Worm (Caenorhabditis elegans) whole organism, L2 larva: ENCODE data around the gene jbts-14.
A peak's percentile ranks its signal among the peaks of the same experiment; 100 is the strongest.

Experiments used
- C34F6.9 ChIP-seq: fragments of 150-350 bp; optimal IDR thresholded peaks from 2 replicates; lab custom pipeline; 2014; ENCODE audit warnings: missing biosample characterization, missing genetic modification characterization
- F13H6.1 ChIP-seq: sonication (generic microtip); optimal IDR thresholded peaks from 2 replicates; lab custom pipeline; 2016; ENCODE audit warnings: missing genetic modification characterization, missing compliant biosample characterization
- R02D3.7 ChIP-seq: fragments of 150-350 bp; optimal IDR thresholded peaks from 2 replicates; lab custom pipeline; 2014; ENCODE audit warnings: missing biosample characterization, missing genetic modification characterization
- Y55F3AM.14 ChIP-seq: fragments of 200-800 bp; sonication (Bioruptor generic); optimal IDR thresholded peaks from 2 replicates; lab custom pipeline; 2018; ENCODE audit warnings: mild to moderate bottlenecking, missing genetic modification characterization, missing compliant biosample characterization
- alr-1 ChIP-seq: fragments of 150-350 bp; optimal IDR thresholded peaks from 2 replicates; lab custom pipeline; 2014; ENCODE audit warnings: missing biosample characterization, missing genetic modification characterization
- aly-2 ChIP-seq: fragments of 150-350 bp; optimal IDR thresholded peaks from 2 replicates; lab custom pipeline; 2014; ENCODE audit warnings: missing biosample characterization, missing genetic modification characterization
- ama-1 ChIP-seq: fragments of 150-350 bp; optimal IDR thresholded peaks from 2 replicates; lab custom pipeline; 2018; ENCODE audit warnings: inconsistent platforms
- blmp-1 ChIP-seq: sonication (generic microtip); optimal IDR thresholded peaks from 2 replicates; lab custom pipeline; 2017; ENCODE audit warnings: missing genetic modification characterization, mild to moderate bottlenecking, missing compliant biosample characterization, antibody characterized with exemption, moderate library complexity; ENCODE audit not compliant: insufficient read depth
- ceh-16 ChIP-seq: fragments of 150-350 bp; optimal IDR thresholded peaks from 2 replicates; lab custom pipeline; 2014; ENCODE audit warnings: missing biosample characterization, missing genetic modification characterization
- ceh-82 ChIP-seq: fragments of 150-350 bp; optimal IDR thresholded peaks from 2 replicates; lab custom pipeline; 2014; ENCODE audit warnings: missing biosample characterization, missing genetic modification characterization
- crh-2 ChIP-seq: sonication (generic microtip); optimal IDR thresholded peaks from 2 replicates; lab custom pipeline; 2017; ENCODE audit warnings: missing biosample characterization, missing genetic modification characterization
- dmd-4 ChIP-seq: sonication (generic microtip); optimal IDR thresholded peaks from 2 replicates; lab custom pipeline; 2017; ENCODE audit warnings: missing biosample characterization, missing genetic modification characterization
- egl-27 ChIP-seq: sonication (generic microtip); optimal IDR thresholded peaks from 3 replicates; lab custom pipeline; 2017; ENCODE audit warnings: missing biosample characterization, missing genetic modification reagents, missing genetic modification characterization
- elt-3 ChIP-seq: sonication (generic microtip); optimal IDR thresholded peaks from 2 replicates; lab custom pipeline; 2017; ENCODE audit warnings: missing biosample characterization, missing genetic modification characterization
- fos-1 ChIP-seq: fragments of 150-350 bp; optimal IDR thresholded peaks from 2 replicates; lab custom pipeline; 2014; ENCODE audit warnings: missing biosample characterization, missing genetic modification characterization
- gmeb-1 ChIP-seq: fragments of 150-350 bp; optimal IDR thresholded peaks from 2 replicates; lab custom pipeline; 2014; ENCODE audit warnings: missing biosample characterization, missing genetic modification characterization
- lin-11 ChIP-seq: fragments of 150-350 bp; sonication (generic microtip); optimal IDR thresholded peaks from 2 replicates; lab custom pipeline; 2014; ENCODE audit warnings: missing biosample characterization, missing genetic modification characterization, inconsistent platforms, mixed read lengths
- lin-13 ChIP-seq: fragments of 150-350 bp; optimal IDR thresholded peaks from 2 replicates; lab custom pipeline; 2014; ENCODE audit warnings: missing biosample characterization, missing genetic modification reagents, missing genetic modification characterization
- lin-39 ChIP-seq: fragments of 150-350 bp; optimal IDR thresholded peaks from 2 replicates; lab custom pipeline; 2014; ENCODE audit warnings: missing biosample characterization, missing genetic modification reagents, missing genetic modification characterization
- lsy-2 ChIP-seq, 2 experiments: fragments of 150-350 bp in 1 of 2; sonication (generic microtip) in 1 of 2; optimal IDR thresholded peaks; 2 replicates each; lab custom pipeline; 2014 to 2017; ENCODE audit warnings: missing biosample characterization in 2 of 2, missing genetic modification characterization in 2 of 2
- mab-5 ChIP-seq: fragments of 150-350 bp; optimal IDR thresholded peaks from 2 replicates; lab custom pipeline; 2014; ENCODE audit warnings: missing biosample characterization, missing genetic modification characterization
- mbf-1 ChIP-seq: sonication (generic microtip); optimal IDR thresholded peaks from 2 replicates; lab custom pipeline; 2017; ENCODE audit warnings: missing biosample characterization, missing genetic modification characterization
- mdl-1 ChIP-seq, 2 experiments: fragments of 150-350 bp in 1 of 2; sonication (generic microtip) in 1 of 2; optimal IDR thresholded peaks; 2 replicates each; lab custom pipeline; 2017; ENCODE audit warnings: missing biosample characterization in 2 of 2, missing genetic modification characterization in 2 of 2
- nhr-10 ChIP-seq: sonication (generic microtip); optimal IDR thresholded peaks from 2 replicates; lab custom pipeline; 2017; ENCODE audit warnings: missing biosample characterization, missing genetic modification characterization
- nhr-11 ChIP-seq: fragments of 150-350 bp; optimal IDR thresholded peaks from 2 replicates; lab custom pipeline; 2014; ENCODE audit warnings: missing biosample characterization, missing genetic modification characterization
- nhr-12 ChIP-seq: fragments of 150-350 bp; optimal IDR thresholded peaks from 2 replicates; lab custom pipeline; 2014; ENCODE audit warnings: missing biosample characterization, missing genetic modification characterization
- nhr-129 ChIP-seq: fragments of 150-350 bp; optimal IDR thresholded peaks from 2 replicates; lab custom pipeline; 2014; ENCODE audit warnings: missing biosample characterization, missing genetic modification characterization
- nhr-21 ChIP-seq: fragments of 150-350 bp; optimal IDR thresholded peaks from 2 replicates; lab custom pipeline; 2014; ENCODE audit warnings: missing biosample characterization, missing genetic modification characterization
- nhr-23 ChIP-seq: fragments of 150-350 bp; optimal IDR thresholded peaks from 2 replicates; lab custom pipeline; 2014; ENCODE audit warnings: missing biosample characterization, missing genetic modification reagents, missing genetic modification characterization
- nhr-237 ChIP-seq: fragments of 150-350 bp; optimal IDR thresholded peaks from 2 replicates; lab custom pipeline; 2014; ENCODE audit warnings: missing biosample characterization, missing genetic modification characterization
- nhr-25 ChIP-seq: fragments of 150-350 bp; sonication (generic microtip); optimal IDR thresholded peaks from 3 replicates; lab custom pipeline; 2014; ENCODE audit warnings: missing biosample characterization, missing genetic modification characterization
- nhr-6 ChIP-seq: fragments of 150-350 bp; optimal IDR thresholded peaks from 2 replicates; lab custom pipeline; 2014; ENCODE audit warnings: missing biosample characterization, missing genetic modification characterization
- nhr-77 ChIP-seq: fragments of 150-350 bp; optimal IDR thresholded peaks from 2 replicates; lab custom pipeline; 2014; ENCODE audit warnings: missing biosample characterization, missing genetic modification characterization
- peb-1 ChIP-seq: fragments of 150-350 bp; optimal IDR thresholded peaks from 2 replicates; lab custom pipeline; 2014; ENCODE audit warnings: missing biosample characterization, missing genetic modification characterization
- skn-1 ChIP-seq: sonication (generic microtip); optimal IDR thresholded peaks from 2 replicates; lab custom pipeline; 2017; ENCODE audit warnings: missing biosample characterization, missing genetic modification characterization
- sma-3 ChIP-seq: sonication (generic microtip); optimal IDR thresholded peaks from 2 replicates; lab custom pipeline; 2016; ENCODE audit warnings: missing genetic modification reagents, missing genetic modification characterization, missing compliant biosample characterization
- sma-9 ChIP-seq, 2 experiments: fragments of 150-350 bp in 1 of 2; sonication (generic microtip) in 1 of 2; optimal IDR thresholded peaks; 2 replicates each; lab custom pipeline; 2014 to 2016; ENCODE audit warnings: missing genetic modification characterization in 2 of 2, mild to moderate bottlenecking in 1 of 2, missing biosample characterization in 1 of 2, missing compliant biosample characterization in 1 of 2, missing genetic modification reagents in 1 of 2, moderate library complexity in 1 of 2
- snpc-4 ChIP-seq: fragments of 150-350 bp; optimal IDR thresholded peaks from 2 replicates; lab custom pipeline; 2014; ENCODE audit warnings: missing biosample characterization, missing genetic modification characterization
- unc-39 ChIP-seq: fragments of 150-350 bp; optimal IDR thresholded peaks from 2 replicates; lab custom pipeline; 2014; ENCODE audit warnings: missing biosample characterization, missing genetic modification characterization
- unc-55 ChIP-seq: fragments of 150-350 bp; sonication (generic microtip); optimal IDR thresholded peaks from 3 replicates; lab custom pipeline; 2014; ENCODE audit warnings: missing biosample characterization, missing genetic modification reagents, missing genetic modification characterization
- unc-62 ChIP-seq: fragments of 150-350 bp; optimal IDR thresholded peaks from 2 replicates; lab custom pipeline; 2014; ENCODE audit warnings: missing biosample characterization, missing genetic modification reagents, missing genetic modification characterization
- zag-1 ChIP-seq: fragments of 150-350 bp; optimal IDR thresholded peaks from 2 replicates; lab custom pipeline; 2014; ENCODE audit warnings: missing biosample characterization, missing genetic modification characterization
- ztf-1 ChIP-seq: fragments of 200-800 bp; sonication (Bioruptor generic); conservative IDR thresholded peaks from 2 replicates; pipeline ENCODE4 v1.3.6; 2022; ENCODE audit warnings: missing genetic modification characterization, missing compliant biosample characterization
- ztf-11 ChIP-seq: sonication (generic microtip); optimal IDR thresholded peaks from 2 replicates; lab custom pipeline; 2017; ENCODE audit warnings: missing biosample characterization, missing genetic modification characterization
- ztf-4 ChIP-seq: fragments of 150-350 bp; optimal IDR thresholded peaks from 2 replicates; lab custom pipeline; 2014; ENCODE audit warnings: missing biosample characterization, missing genetic modification characterization

Gene jbts-14

DNA sequence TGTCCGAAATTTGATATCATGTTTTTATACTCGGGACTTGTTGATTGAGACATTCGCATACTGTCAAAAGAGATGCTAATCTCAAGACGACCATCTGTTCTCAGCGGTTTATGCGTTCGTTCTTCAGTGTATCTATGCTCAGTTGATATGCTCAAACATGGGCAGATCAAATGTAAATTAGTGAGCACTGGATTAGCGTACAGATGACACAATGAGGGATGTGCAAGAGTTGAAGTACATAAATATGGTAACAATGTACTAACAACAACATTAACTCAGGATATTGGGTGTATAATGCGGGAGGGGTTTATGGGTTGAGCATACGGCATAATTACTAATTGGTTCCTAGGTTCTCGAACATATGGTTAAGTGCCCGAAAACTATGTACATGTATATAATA lies 41.7 kb upstream of the jbts-14 start:
- TF ChIP-seq sma-3 (GFP tag; lab: Kevin White, UChicago): no peak
- no peak for TF ChIP-seq nhr-25 (tag; lab: Kevin White, UChicago)
- TF ChIP-seq, all 48 proteins: peak for 0

- TF ChIP-seq nhr-11 (tag; lab: Kevin White, UChicago): no peak
- TF ChIP-seq skn-1 (tag; lab: Kevin White, UChicago): no peak
- no peak for TF ChIP-seq aly-2
- TF ChIP-seq nhr-10: no peak
- no peak for TF ChIP-seq gmeb-1 (tag; lab: Kevin White, UChicago)
- TF ChIP-seq snpc-4 (tag; lab: Kevin White, UChicago): no peak
- no peak for TF ChIP-seq ceh-82 (tag; lab: Kevin White, UChicago)
- no peak for TF ChIP-seq mbf-1 (tag; lab: Kevin White, UChicago)
- no peak for TF ChIP-seq nhr-129 (tag; lab: Kevin White, UChicago)
- no peak for TF ChIP-seq Y55F3AM.14
- no peak for TF ChIP-seq F13H6.1 (tag; lab: Kevin White, UChicago)
- TF ChIP-seq ztf-4 (tag; lab: Kevin White, UChicago): no peak
- TF ChIP-seq R02D3.7 (tag; lab: Kevin White, UChicago): no peak
- no peak for TF ChIP-seq alr-1 (tag; lab: Kevin White, UChicago)
- no peak for TF ChIP-seq unc-55 (GFP tag; lab: Kevin White, UChicago)
- TF ChIP-seq elt-3 (tag; lab: Kevin White, UChicago): no peak
Measured at ce11 chrX:8672760-8673159, 31.3 kb upstream of the jbts-14 start, which contains the start of the genes K09E2.2 and K09E2.3. K09E2.2 (plus strand) TSS chrX:8673060. K09E2.3 (plus strand) TSS chrX:8673084.

- TF ChIP-seq lin-13 (no peak), ceh-16 (no peak), skn-1 (tag; lab: Kevin White, UChicago) (no peak), mbf-1 (tag; lab: Kevin White, UChicago) (no peak), mab-5 (tag; lab: Kevin White, UChicago) (no peak), lin-11 (tag; lab: Kevin White, UChicago) (no peak), nhr-21 (tag; lab: Kevin White, UChicago) (no peak), nhr-25 (tag; lab: Kevin White, UChicago) (no peak), lsy-2 (tag; optimal IDR thresholded peaks at IDR 0.05; lab: Kevin White, UChicago) (no peak), fos-1 (tag; lab: Kevin White, UChicago) (peak; percentile 27), unc-62 (GFP tag; lab: Kevin White, UChicago) (no peak), gmeb-1 (tag; lab: Kevin White, UChicago) (peak; percentile 54), ama-1 (lab: Kevin White, UChicago) (no peak), dmd-4 (tag; lab: Kevin White, UChicago) (no peak), nhr-11 (tag; lab: Kevin White, UChicago) (no peak), nhr-129 (tag; lab: Kevin White, UChicago) (peak; percentile 67), unc-39 (tag; lab: Kevin White, UChicago) (no peak), nhr-77 (tag; lab: Kevin White, UChicago) (no peak), peb-1 (tag; lab: Kevin White, UChicago) (no peak), egl-27 (no peak), snpc-4 (tag; lab: Kevin White, UChicago) (no peak), zag-1 (no peak), blmp-1 (tag; lab: Kevin White, UChicago) (no peak), elt-3 (tag; lab: Kevin White, UChicago) (no peak), nhr-237 (tag; lab: Kevin White, UChicago) (no peak), ztf-1 (GFP tag; lab: Robert Waterston, UW) (no peak), sma-3 (GFP tag; lab: Kevin White, UChicago) (peak; percentile 75), C34F6.9 (tag; lab: Kevin White, UChicago) (peak; percentile 17), mdl-1 (tag; optimal IDR thresholded peaks at IDR 0.05; lab: Kevin White, UChicago) (peak in 1 of 2 experiments; percentile 21), crh-2 (tag; lab: Kevin White, UChicago) (peak; percentile 78), F13H6.1 (tag; lab: Kevin White, UChicago) (peak; percentile 6), ceh-82 (tag; lab: Kevin White, UChicago) (no peak), R02D3.7 (tag; lab: Kevin White, UChicago) (no peak), lin-39 (tag; lab: Kevin White, UChicago) (no peak), nhr-6 (tag; lab: Kevin White, UChicago) (no peak), nhr-12 (no peak), ztf-11 (tag; lab: Kevin White, UChicago) (no peak), nhr-23 (tag; lab: Kevin White, UChicago) (no peak), sma-9 (GFP tag; optimal IDR thresholded peaks at IDR 0.05; lab: Kevin White, UChicago) (peak; percentile 93), sma-9 (tag; optimal IDR thresholded peaks at IDR 0.05; lab: Kevin White, UChicago) (no peak), unc-55 (GFP tag; lab: Kevin White, UChicago) (no peak)
- TF ChIP-seq, all 48 proteins: peak for 9
Measured at ce11 chrX:8674514-8674913, 29.6 kb upstream of the jbts-14 start.
